Worm (Caenorhabditis elegans) whole organism, L4 larva: ENCODE measurements around the gene F55E10.2.
A peak's percentile ranks its signal among the peaks of the same experiment; 100 is the strongest.

Source experiments
- aha-1 ChIP-seq: fragments of 150-350 bp; peaks from one replicate; lab custom pipeline; 2014; ENCODE audit warnings: missing biosample characterization, missing genetic modification characterization
- ama-1 ChIP-seq: fragments of 150-350 bp; optimal IDR thresholded peaks from 2 replicates; lab custom pipeline; 2014; ENCODE audit warnings: inconsistent platforms, mixed read lengths
- attf-4 ChIP-seq: sonication (generic microtip); optimal IDR thresholded peaks from 3 replicates; lab custom pipeline; 2017; ENCODE audit warnings: missing biosample characterization, missing genetic modification characterization
- ceh-82 ChIP-seq: sonication (generic microtip); optimal IDR thresholded peaks from 2 replicates; lab custom pipeline; 2017; ENCODE audit warnings: missing biosample characterization, missing genetic modification characterization
- daf-8 ChIP-seq: fragments of 200-800 bp; sonication (Bioruptor generic); IDR thresholded peaks from 2 replicates; pipeline ENCODE4 v1.3.6; 2022; ENCODE audit warnings: missing genetic modification characterization, missing compliant biosample characterization
- egl-27 ChIP-seq: sonication (generic microtip); optimal IDR thresholded peaks from 3 replicates; lab custom pipeline; 2017; ENCODE audit warnings: missing biosample characterization, missing genetic modification reagents, missing genetic modification characterization
- hlh-11 ChIP-seq: fragments of 200-800 bp; sonication (Bioruptor generic); optimal IDR thresholded peaks from 2 replicates; lab custom pipeline; 2018; ENCODE audit warnings: mild to moderate bottlenecking, missing genetic modification characterization, missing compliant biosample characterization
- nhr-11 ChIP-seq: fragments of 150-350 bp; optimal IDR thresholded peaks from 2 replicates; lab custom pipeline; 2014; ENCODE audit warnings: missing biosample characterization, missing genetic modification characterization
- rbr-2 ChIP-seq: sonication (generic microtip); optimal IDR thresholded peaks from 2 replicates; lab custom pipeline; 2016; ENCODE audit warnings: missing genotype, missing genetic modification characterization, missing compliant biosample characterization
- skn-1 ChIP-seq: fragments of 150-350 bp; optimal IDR thresholded peaks from 2 replicates; lab custom pipeline; 2014; ENCODE audit warnings: missing biosample characterization, missing genetic modification characterization

ce11 chrX:8311590-8311989 is 28.9 kb upstream of the F55E10.2 start:
- TF ChIP-seq attf-4 (no peak), ama-1 (lab: Kevin White, UChicago) (no peak), skn-1 (tag; lab: Kevin White, UChicago) (no peak), egl-27 (no peak), rbr-2 (tag; lab: Kevin White, UChicago) (no peak), aha-1 (peak; percentile 26), daf-8 (GFP tag; lab: Robert Waterston, UW) (no peak), hlh-11 (tag; lab: Kevin White, UChicago) (no peak), nhr-11 (no peak), ceh-82 (tag; lab: Kevin White, UChicago) (no peak)
